Fruit fly (Drosophila melanogaster): ENCODE data around the gene Cbs.

Cbs gene

dm6 chrX:21046141-21046540 is 1.2 kb downstream of the Cbs start:
- TF ChIP-seq CG2875 (GFP tag; optimal IDR thresholded peaks at IDR 0.05) (no peak), sens-2 (GFP tag; IDR thresholded peaks at IDR 0.05) (peak; percentile 63), NK7.1 (GFP tag; optimal IDR thresholded peaks at IDR 0.05) (no peak), gro (GFP tag; optimal IDR thresholded peaks at IDR 0.05) (no peak), GATAe (GFP tag; conservative IDR thresholded peaks at IDR 0.05) (0 out of 2 replicates have a peak, but pooled peaks have one; percentile 11), mirr (GFP tag; optimal IDR thresholded peaks at IDR 0.05) (peak; percentile 26), sens (GFP tag) (peak; percentile 38), CG2120 (GFP tag; optimal IDR thresholded peaks at IDR 0.05) (no peak), exex (tag; optimal IDR thresholded peaks at IDR 0.05) (peak; percentile 71), row (GFP tag; IDR thresholded peaks at IDR 0.05) (peak; percentile 30; the same call in 2 of the 3 replicates), Hr3 (GFP tag; optimal IDR thresholded peaks at IDR 0.05) (no peak), Hey (tag; optimal IDR thresholded peaks at IDR 0.05) (peak; percentile 45)

DNA sequence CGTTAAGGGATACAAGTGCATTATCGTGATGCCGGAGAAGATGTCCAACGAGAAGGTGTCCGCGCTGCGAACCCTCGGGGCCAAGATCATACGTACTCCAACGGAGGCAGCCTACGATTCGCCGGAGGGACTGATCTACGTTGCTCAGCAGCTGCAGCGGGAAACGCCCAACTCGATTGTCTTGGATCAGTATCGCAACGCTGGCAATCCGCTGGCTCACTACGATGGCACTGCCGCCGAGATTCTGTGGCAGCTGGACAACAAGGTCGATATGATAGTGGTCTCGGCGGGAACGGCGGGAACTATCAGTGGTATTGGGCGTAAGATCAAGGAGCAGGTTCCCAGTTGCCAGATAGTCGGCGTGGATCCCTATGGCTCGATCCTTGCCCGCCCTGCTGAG is 2.8 kb downstream of the Cbs start:
- TF ChIP-seq CG17359 (tag; optimal IDR thresholded peaks at IDR 0.05) (no peak), CG12155 (GFP tag; optimal IDR thresholded peaks at IDR 0.05) (no peak), CG6813 (GFP tag; optimal IDR thresholded peaks at IDR 0.05) (no peak), zen (tag; optimal IDR thresholded peaks at IDR 0.05) (no peak), CG1647 (GFP tag; optimal IDR thresholded peaks at IDR 0.05) (no peak)

DNA sequence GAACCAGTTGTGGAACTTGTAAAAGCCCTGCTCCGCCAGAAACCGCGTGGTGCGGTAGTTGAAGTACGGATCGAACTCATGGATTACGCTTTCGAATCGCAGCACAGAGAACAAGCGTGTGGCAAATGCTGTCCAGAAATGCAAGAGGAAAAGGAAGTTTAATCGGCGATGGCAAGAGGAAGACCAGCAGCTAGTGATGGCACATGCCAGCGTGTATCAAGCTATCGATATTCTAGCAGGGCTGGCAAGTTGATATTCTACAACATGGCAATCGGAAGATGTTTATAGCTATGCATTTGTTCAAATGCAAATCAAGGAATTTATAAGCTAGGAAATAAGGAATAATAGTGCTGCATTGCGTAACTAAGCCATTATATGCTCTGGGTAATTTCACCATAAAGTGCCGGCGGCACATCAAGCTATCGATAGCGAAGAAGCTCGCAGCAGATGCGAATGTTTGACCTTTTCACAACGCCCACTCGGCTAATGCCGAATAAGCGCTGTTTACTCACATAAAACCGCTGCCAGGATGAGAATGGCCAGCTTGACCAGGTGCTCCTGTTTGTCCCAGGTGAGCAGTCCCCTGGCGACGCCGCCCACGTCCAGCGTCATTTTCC is 8.3 kb downstream of the Cbs start:
- TF ChIP-seq hkb (optimal IDR thresholded peaks at IDR 0.05): no peak
- TF ChIP-seq hkb (GFP tag; IDR thresholded peaks at IDR 0.05): peak; percentile 70
- TF ChIP-seq CG11456 (GFP tag; IDR thresholded peaks at IDR 0.05): peak; percentile 87
- TF ChIP-seq dm (GFP tag; optimal IDR thresholded peaks at IDR 0.05): peak; percentile 89
- peak; percentile 46 for TF ChIP-seq CG18262 (tag; optimal IDR thresholded peaks at IDR 0.05)
- TF ChIP-seq CG4820 (GFP tag; optimal IDR thresholded peaks at IDR 0.05): peak; percentile 27
- peak; percentile 67 for TF ChIP-seq CG2120 (GFP tag; optimal IDR thresholded peaks at IDR 0.05)
- peak; percentile 77 for TF ChIP-seq kah (GFP tag; optimal IDR thresholded peaks at IDR 0.05)
- peak; percentile 54; the same call in 1 of the 2 replicates for TF ChIP-seq HLH3B (GFP tag; IDR thresholded peaks at IDR 0.05)
- TF ChIP-seq CG31441 (GFP tag; IDR thresholded peaks at IDR 0.05): peak; percentile 64
- TF ChIP-seq CG1233 (GFP tag; optimal IDR thresholded peaks at IDR 0.05): peak; percentile 84
- peak; percentile 72 for TF ChIP-seq Asciz (GFP tag; optimal IDR thresholded peaks at IDR 0.05)
- peak; percentile 63 for TF ChIP-seq CG30403 (GFP tag; optimal IDR thresholded peaks at IDR 0.05)
- peak; percentile 49 for TF ChIP-seq D19B (GFP tag; optimal IDR thresholded peaks at IDR 0.05)
- peak; percentile 89 for TF ChIP-seq lab (GFP tag; optimal IDR thresholded peaks at IDR 0.05)
- TF ChIP-seq CG1792 (GFP tag; optimal IDR thresholded peaks at IDR 0.05): peak; percentile 75
- TF ChIP-seq knrl (GFP tag; IDR thresholded peaks at IDR 0.05; ENCODE audit: partially characterized antibody): peak; percentile 77; the same call in 2 of the 3 replicates
- TF ChIP-seq pros (GFP tag; optimal IDR thresholded peaks at IDR 0.05): no peak
- no peak for TF ChIP-seq Dip2 (GFP tag; IDR thresholded peaks at IDR 0.05)
- TF ChIP-seq CG30431 (GFP tag; optimal IDR thresholded peaks at IDR 0.05): peak; percentile 50
- peak; percentile 57 for TF ChIP-seq Sry-β (GFP tag; optimal IDR thresholded peaks at IDR 0.05)
- no peak for TF ChIP-seq CG15073 (GFP tag; optimal IDR thresholded peaks at IDR 0.05)
- TF ChIP-seq usp (GFP tag; optimal IDR thresholded peaks at IDR 0.05): no peak
- peak; percentile 75 for TF ChIP-seq Bteb2 (GFP tag; optimal IDR thresholded peaks at IDR 0.05)
- no peak for TF ChIP-seq dan (GFP tag; IDR thresholded peaks at IDR 0.05)
- peak; percentile 46 for TF ChIP-seq CG10366 (GFP tag; IDR thresholded peaks at IDR 0.05)
- TF ChIP-seq NC2α (GFP tag; optimal IDR thresholded peaks at IDR 0.05): peak; percentile 43
- TF ChIP-seq scrt (GFP tag; optimal IDR thresholded peaks at IDR 0.05): peak; percentile 81
- peak; percentile 66 for TF ChIP-seq tna (GFP tag; IDR thresholded peaks at IDR 0.05; ENCODE audit: partially characterized antibody)
- TF ChIP-seq fd96Cb (tag; optimal IDR thresholded peaks at IDR 0.05): peak; percentile 43
- peak; percentile 69 for TF ChIP-seq nerfin-1 (tag; optimal IDR thresholded peaks at IDR 0.05)
- peak; percentile 37; the same call in 1 of the 2 replicates for TF ChIP-seq CG31224 (GFP tag; IDR thresholded peaks at IDR 0.05)

Measured in whole organism, embryonic.